Worm (Caenorhabditis elegans): Measurements from ENCODE around the gene C24H10.4.

Gene C24H10.4

DNA sequence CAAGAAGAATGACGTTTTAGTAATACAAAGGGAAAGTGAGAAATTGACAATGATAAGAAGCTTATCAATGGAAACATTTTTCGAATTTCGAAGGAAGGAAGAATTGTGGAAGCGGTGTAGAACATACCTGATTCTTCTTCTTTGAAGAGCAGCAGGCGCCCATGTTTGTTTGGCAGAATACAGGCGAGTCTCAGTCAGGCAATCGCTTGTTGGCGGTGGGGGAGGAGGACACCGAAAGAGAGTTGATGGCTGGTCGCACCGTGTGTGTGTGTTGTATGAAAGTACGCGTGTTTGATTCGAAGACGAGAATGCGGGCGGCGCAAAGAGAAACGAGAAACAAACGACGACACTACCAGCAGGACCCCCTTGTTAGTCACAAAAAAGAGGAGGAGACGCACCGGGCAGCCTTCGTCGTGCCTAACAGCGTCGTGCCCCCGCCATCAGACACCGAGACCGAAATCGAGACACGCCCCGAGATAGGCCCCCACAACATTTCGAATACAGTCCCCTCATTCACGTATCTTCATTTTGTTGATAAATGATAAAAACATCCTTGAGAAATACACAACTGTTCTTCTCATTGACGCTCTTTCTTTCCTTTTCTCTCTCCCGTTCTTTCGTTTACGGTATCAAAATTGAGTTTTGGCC lies 18.8 kb upstream of the C24H10.4 start, which contains the start of gene cal-5 (continued):
- TF ChIP-seq cebp-1 (GFP tag; IDR thresholded peaks at IDR 0.05) (no peak), cebp-1 (tag; optimal IDR thresholded peaks at IDR 0.05) (no peak), him-1 (tag; optimal IDR thresholded peaks at IDR 0.05) (no peak), K12H6.12 (tag; optimal IDR thresholded peaks at IDR 0.05) (no peak), ztf-26 (tag; optimal IDR thresholded peaks at IDR 0.05) (peak; percentile 66), nfya-1 (tag; optimal IDR thresholded peaks at IDR 0.05; ENCODE audit: borderline replicate concordance, insufficient read depth) (no peak), F39B2.1 (GFP tag; IDR thresholded peaks at IDR 0.05) (no peak), Y56A3A.18 (GFP tag; IDR thresholded peaks at IDR 0.05) (no peak), somi-1 (GFP tag; optimal IDR thresholded peaks at IDR 0.05) (no peak), F55B11.4 (tag; optimal IDR thresholded peaks at IDR 0.05; ENCODE audit: borderline replicate concordance, insufficient read depth) (no peak), egrh-3 (GFP tag; IDR thresholded peaks at IDR 0.05) (peak; percentile 45), ama-1 (optimal IDR thresholded peaks at IDR 0.05) (no peak), ama-1 (GFP tag; optimal IDR thresholded peaks at IDR 0.05) (no peak), ZK185.1 (tag; optimal IDR thresholded peaks at IDR 0.05; ENCODE audit: poor library complexity, severe bottlenecking) (no peak), attf-6 (GFP tag; IDR thresholded peaks at IDR 0.05) (no peak), zfh-2 (GFP tag; conservative IDR thresholded peaks at IDR 0.05) (peak; percentile 97), tbp1 (GFP tag; optimal IDR thresholded peaks at IDR 0.05) (no peak)

- TF ChIP-seq rpc-1 (optimal IDR thresholded peaks at IDR 0.05): no peak
- TF ChIP-seq rpc-1 (tag; optimal IDR thresholded peaks at IDR 0.05): no peak
- no peak for TF ChIP-seq let-607 (tag; optimal IDR thresholded peaks at IDR 0.05)
- no peak for TF ChIP-seq lin-26 (GFP tag; IDR thresholded peaks at IDR 0.05)
- TF ChIP-seq K11D2.4 (GFP tag; IDR thresholded peaks at IDR 0.05): no peak
- no peak for TF ChIP-seq F55B11.4 (tag; optimal IDR thresholded peaks at IDR 0.05; ENCODE audit: borderline replicate concordance, insufficient read depth)
- no peak for TF ChIP-seq lsy-27 (tag; optimal IDR thresholded peaks at IDR 0.05; ENCODE audit: borderline replicate concordance, insufficient read depth)
- TF ChIP-seq K12H6.12 (tag; optimal IDR thresholded peaks at IDR 0.05): no peak
- TF ChIP-seq let-526 (GFP tag; IDR thresholded peaks at IDR 0.05): no peak
- TF ChIP-seq snpc-1.3 (tag; optimal IDR thresholded peaks at IDR 0.05; ENCODE audit: insufficient read depth): no peak
- TF ChIP-seq repo-1 (tag; optimal IDR thresholded peaks at IDR 0.05): no peak
- TF ChIP-seq ztf-22 (GFP tag; optimal IDR thresholded peaks at IDR 0.05): no peak
- TF ChIP-seq B0261.1 (tag; optimal IDR thresholded peaks at IDR 0.05): no peak
- no peak for TF ChIP-seq ztf-6 (GFP tag; IDR thresholded peaks at IDR 0.05)
- TF ChIP-seq C17E4.6 (GFP tag; IDR thresholded peaks at IDR 0.05): no peak
Measured at ce11 chrX:5075538-5075937, 16.5 kb upstream of the C24H10.4 start.

DNA sequence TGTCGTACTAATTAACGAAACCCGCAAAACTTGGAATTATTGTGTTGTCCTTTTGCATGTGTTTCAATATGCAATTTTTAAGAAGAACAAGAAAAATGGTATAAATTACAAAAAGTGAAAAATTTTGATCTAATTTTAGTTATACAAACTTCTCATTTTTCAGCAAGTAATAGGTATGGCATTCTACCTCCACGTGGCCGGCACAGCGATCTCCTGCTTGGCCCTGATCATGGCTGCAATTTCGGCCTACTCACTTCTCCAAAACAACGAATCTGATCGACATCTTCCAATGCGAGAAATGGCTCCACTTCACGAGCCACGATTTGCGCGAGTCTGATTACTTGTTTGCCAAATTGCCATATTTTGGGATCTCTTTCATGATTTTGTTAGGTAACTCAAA lies 14.8 kb upstream of the C24H10.4 start:
- TF ChIP-seq ZK185.1 (tag; optimal IDR thresholded peaks at IDR 0.05; ENCODE audit: poor library complexity, severe bottlenecking): no peak
- TF ChIP-seq egl-18 (GFP tag; IDR thresholded peaks at IDR 0.05): no peak
- no peak for TF ChIP-seq Y67H2A.10 (GFP tag; conservative IDR thresholded peaks at IDR 0.05)
- no peak for TF ChIP-seq lag-1 (GFP tag; IDR thresholded peaks at IDR 0.05)
- TF ChIP-seq somi-1 (GFP tag; optimal IDR thresholded peaks at IDR 0.05): no peak

ce11 chrX:5071025-5071424 lies 12.0 kb upstream of the C24H10.4 start:
- TF ChIP-seq snpc-3.4 (tag; optimal IDR thresholded peaks at IDR 0.05) (no peak), lsy-27 (tag; optimal IDR thresholded peaks at IDR 0.05; ENCODE audit: borderline replicate concordance, insufficient read depth) (no peak), ztf-26 (tag; optimal IDR thresholded peaks at IDR 0.05) (no peak), F23B12.7 (tag; optimal IDR thresholded peaks at IDR 0.05; ENCODE audit: insufficient read depth) (no peak), hrde-1 (tag; optimal IDR thresholded peaks at IDR 0.05; ENCODE audit: borderline replicate concordance) (no peak), F37B4.10 (GFP tag; IDR thresholded peaks at IDR 0.05) (no peak), F55B11.4 (tag; optimal IDR thresholded peaks at IDR 0.05; ENCODE audit: borderline replicate concordance, insufficient read depth) (no peak), sea-2 (GFP tag; IDR thresholded peaks at IDR 0.05) (no peak)

Measured in whole organism, young adult.